Worm (Caenorhabditis elegans): Measurements from ENCODE around the gene K04C2.3.

Gene K04C2.3

ce11 chrIII:6839091-6839490, 33.8 kb upstream of the K04C2.3 start:
- TF ChIP-seq lin-39 (tag; optimal IDR thresholded peaks at IDR 0.05) (no peak), unc-62 (GFP tag; optimal IDR thresholded peaks at IDR 0.05 in 1 of 2) (peak in 1 of 2 experiments; percentile 94), unc-62 (tag; optimal IDR thresholded peaks at IDR 0.05) (no peak)

- TF ChIP-seq hlh-11 (tag; optimal IDR thresholded peaks at IDR 0.05) (peak; percentile 65), nhr-76 (tag; optimal IDR thresholded peaks at IDR 0.05) (no peak), mxl-3 (GFP tag; optimal IDR thresholded peaks at IDR 0.05) (no peak), dpl-1 (GFP tag; optimal IDR thresholded peaks at IDR 0.05) (no peak), attf-4 (tag; optimal IDR thresholded peaks at IDR 0.05) (no peak), unc-130 (GFP tag; optimal IDR thresholded peaks at IDR 0.05) (no peak), zfp-2 (tag; optimal IDR thresholded peaks at IDR 0.05) (no peak), unc-62 (GFP tag; optimal IDR thresholded peaks at IDR 0.05 in 1 of 2) (peak in 1 of 2 experiments; percentile 91), unc-62 (tag; optimal IDR thresholded peaks at IDR 0.05) (no peak), unc-39 (tag; optimal IDR thresholded peaks at IDR 0.05) (no peak), nhr-25 (tag; optimal IDR thresholded peaks at IDR 0.05; ENCODE audit: borderline replicate concordance, insufficient read depth) (no peak), mdt-29 (GFP tag; IDR thresholded peaks at IDR 0.05) (no peak), nhr-28 (tag; optimal IDR thresholded peaks at IDR 0.05) (peak; percentile 9), ceh-20 (GFP tag; IDR thresholded peaks at IDR 0.05) (no peak), dmd-6 (GFP tag; IDR thresholded peaks at IDR 0.05) (peak; percentile 37; the same call in 1 of the 2 replicates), daf-16 (GFP tag; optimal IDR thresholded peaks at IDR 0.05) (no peak), daf-16 (tag; optimal IDR thresholded peaks at IDR 0.05) (peak; percentile 80), nhr-48 (tag; optimal IDR thresholded peaks at IDR 0.05) (no peak), nhr-102 (tag; optimal IDR thresholded peaks at IDR 0.05) (peak; percentile 17)
These were observed 24.2 kb upstream of the K04C2.3 start, which contains the start of gene dhhc-5 for ce11 chrIII:6848654-6849204. TSS of gene dhhc-5 (minus strand) at chrIII:6849059.

ce11 chrIII:6850255-6850654, 22.6 kb upstream of the K04C2.3 start, which contains the start of gene srv-1:
TSS of gene srv-1 (plus strand) at chrIII:6850385.
- no peak for TF ChIP-seq ces-1 (GFP tag; optimal IDR thresholded peaks at IDR 0.05)
- peak; percentile 74; the same call in 1 of the 2 replicates for TF ChIP-seq tra-1 (GFP tag; IDR thresholded peaks at IDR 0.05)
- no peak for TF ChIP-seq T26A8.4 (GFP tag; IDR thresholded peaks at IDR 0.05)
- TF ChIP-seq Y75B8A.6 (GFP tag; IDR thresholded peaks at IDR 0.05), result no peak
- TF ChIP-seq hlh-11 (tag; optimal IDR thresholded peaks at IDR 0.05), result peak; percentile 91
- no peak for TF ChIP-seq aly-2 (tag; optimal IDR thresholded peaks at IDR 0.05)
- peak in 1 of 2 experiments; percentile 52 for TF ChIP-seq mdl-1 (tag; optimal IDR thresholded peaks at IDR 0.05)
- TF ChIP-seq mdt-29 (GFP tag; IDR thresholded peaks at IDR 0.05), result peak; percentile 75
- peak; percentile 97 for TF ChIP-seq dmd-6 (GFP tag; IDR thresholded peaks at IDR 0.05)
- peak in 1 of 2 experiments; percentile 31 for TF ChIP-seq unc-62 (GFP tag; optimal IDR thresholded peaks at IDR 0.05 in 1 of 2)
- no peak for TF ChIP-seq unc-62 (tag; optimal IDR thresholded peaks at IDR 0.05)
- TF ChIP-seq mxl-3 (GFP tag; optimal IDR thresholded peaks at IDR 0.05), result peak; percentile 24
- no peak for TF ChIP-seq saeg-2 (GFP tag; IDR thresholded peaks at IDR 0.05)
- TF ChIP-seq lsy-2 (tag; optimal IDR thresholded peaks at IDR 0.05), result peak in 1 of 2 experiments; percentile 13
- TF ChIP-seq hlh-30 (tag; optimal IDR thresholded peaks at IDR 0.05; ENCODE audit: insufficient read depth), result peak; percentile 41
- TF ChIP-seq tag-97 (GFP tag; IDR thresholded peaks at IDR 0.05), result no peak
- peak; percentile 93 for TF ChIP-seq nhr-48 (tag; optimal IDR thresholded peaks at IDR 0.05)
- no peak for TF ChIP-seq lin-38 (GFP tag; IDR thresholded peaks at IDR 0.05)
- TF ChIP-seq mxl-2 (GFP tag; conservative IDR thresholded peaks at IDR 0.05), result peak; percentile 51; the same call in 1 of the 2 replicates
- peak; percentile 41 for TF ChIP-seq nhr-77 (tag; optimal IDR thresholded peaks at IDR 0.05)
- peak; percentile 80 for TF ChIP-seq pqm-1 (tag; optimal IDR thresholded peaks at IDR 0.05)
- TF ChIP-seq ceh-20 (GFP tag; IDR thresholded peaks at IDR 0.05), result no peak
- TF ChIP-seq nhr-102 (tag; optimal IDR thresholded peaks at IDR 0.05), result peak; percentile 65
- no peak for TF ChIP-seq F26F4.8 (GFP tag; conservative IDR thresholded peaks at IDR 0.05)
- no peak for TF ChIP-seq unc-130 (GFP tag; optimal IDR thresholded peaks at IDR 0.05)
- TF ChIP-seq nhr-25 (tag; optimal IDR thresholded peaks at IDR 0.05; ENCODE audit: borderline replicate concordance, insufficient read depth), result no peak
- no peak for TF ChIP-seq ZK337.2 (GFP tag; IDR thresholded peaks at IDR 0.05)
- no peak for TF ChIP-seq ZK546.5 (tag; optimal IDR thresholded peaks at IDR 0.05)
- TF ChIP-seq egl-27 (tag; optimal IDR thresholded peaks at IDR 0.05), result no peak
- peak; percentile 75 for TF ChIP-seq nhr-28 (tag; optimal IDR thresholded peaks at IDR 0.05)
- TF ChIP-seq php-3 (GFP tag; IDR thresholded peaks at IDR 0.05), result 0 out of 2 replicates have a peak, but pooled peaks have one; percentile 32
- TF ChIP-seq zip-11 (GFP tag; IDR thresholded peaks at IDR 0.05), result no peak
- TF ChIP-seq ztf-7 (tag; optimal IDR thresholded peaks at IDR 0.05), result no peak
- TF ChIP-seq ama-1 (optimal IDR thresholded peaks at IDR 0.05), result no peak
- TF ChIP-seq daf-16 (GFP tag; optimal IDR thresholded peaks at IDR 0.05), result peak in 1 of 2 experiments; percentile 30
- peak; percentile 64 for TF ChIP-seq daf-16 (tag; optimal IDR thresholded peaks at IDR 0.05)
- no peak for TF ChIP-seq cey-2 (tag; optimal IDR thresholded peaks at IDR 0.05; ENCODE audit: borderline replicate concordance, insufficient read depth)
- peak; percentile 86 for TF ChIP-seq lin-1 (GFP tag; IDR thresholded peaks at IDR 0.05)
